Fruit fly (Drosophila melanogaster) whole organism, embryonic: ENCODE data around the gene Teh1.

Experiments
- BEAF-32 ChIP-seq: fragments of 200-800 bp; sonication (Bioruptor generic); optimal IDR thresholded peaks from 3 replicates; lab custom pipeline; 2017; ENCODE audit warnings: missing biosample characterization, missing genetic modification characterization, mild to moderate bottlenecking, moderate library complexity, missing genetic modification reagents
- CG10431 ChIP-seq: fragments of 200-800 bp; sonication (Bioruptor generic); optimal IDR thresholded peaks from 3 replicates; lab custom pipeline; 2018; ENCODE audit warnings: missing biosample characterization, mild to moderate bottlenecking, missing genetic modification characterization
- CG10565 ChIP-seq: fragments of 200-800 bp; sonication (Bioruptor generic); optimal IDR thresholded peaks from 3 replicates; lab custom pipeline; 2016; ENCODE audit warnings: missing biosample characterization, mild to moderate bottlenecking, missing genetic modification characterization
- CG12104 ChIP-seq: fragments of 200-800 bp; sonication (Bioruptor generic); optimal IDR thresholded peaks from 3 replicates; lab custom pipeline; 2016; ENCODE audit warnings: missing biosample characterization, missing genetic modification characterization
- CG13296 ChIP-seq: fragments of 200-800 bp; sonication (Bioruptor generic); optimal IDR thresholded peaks from 3 replicates; lab custom pipeline; 2018; ENCODE audit warnings: missing biosample characterization, mild to moderate bottlenecking, missing genetic modification characterization
- CG13424 ChIP-seq: fragments of 200-800 bp; sonication (Bioruptor generic); optimal IDR thresholded peaks from 2 replicates; lab custom pipeline; 2019; ENCODE audit warnings: missing biosample characterization, mild to moderate bottlenecking, missing genetic modification characterization, moderate library complexity
- CG16779 ChIP-seq: fragments of 200-800 bp; sonication (Bioruptor generic); IDR thresholded peaks from 2 replicates; pipeline ENCODE4 v1.3.6; 2022; ENCODE audit warnings: missing biosample characterization, missing genetic modification characterization
- CG17359 ChIP-seq: fragments of 200-800 bp; sonication (Bioruptor generic); optimal IDR thresholded peaks from 3 replicates; lab custom pipeline; 2018; ENCODE audit warnings: missing biosample characterization, mild to moderate bottlenecking, missing genetic modification characterization, moderate library complexity
- CG2116 ChIP-seq: fragments of 200-800 bp; sonication (Bioruptor generic); optimal IDR thresholded peaks from 3 replicates; lab custom pipeline; 2018; ENCODE audit warnings: missing biosample characterization, mild to moderate bottlenecking, missing genetic modification characterization
- CG2202 ChIP-seq: fragments of 200-800 bp; sonication (Bioruptor generic); optimal IDR thresholded peaks from 2 replicates; lab custom pipeline; 2018; ENCODE audit warnings: missing biosample characterization, mild to moderate bottlenecking, missing genetic modification characterization
- CG33213 ChIP-seq: fragments of 200-800 bp; sonication (Bioruptor generic); optimal IDR thresholded peaks from 3 replicates; lab custom pipeline; 2016; ENCODE audit warnings: missing biosample characterization, missing genetic modification characterization
- CG3726 ChIP-seq: fragments of 200-800 bp; sonication (Bioruptor generic); IDR thresholded peaks from 3 replicates; pipeline ENCODE4, ENCODE4 v1.3.6; 2022; ENCODE audit warnings: missing biosample characterization, missing genetic modification characterization
- CG3838 ChIP-seq: fragments of 200-800 bp; sonication (Bioruptor generic); optimal IDR thresholded peaks from 3 replicates; lab custom pipeline; 2016; ENCODE audit warnings: missing biosample characterization, missing genetic modification characterization
- CG4404 ChIP-seq: fragments of 200-800 bp; sonication (Bioruptor generic); IDR thresholded peaks from 2 replicates; pipeline ENCODE4 v1.3.6; 2022; ENCODE audit warnings: missing biosample characterization, missing genetic modification characterization
- CG4707 ChIP-seq: fragments of 200-800 bp; sonication (Bioruptor generic); optimal IDR thresholded peaks from 2 replicates; lab custom pipeline; 2018; ENCODE audit warnings: missing biosample characterization, mild to moderate bottlenecking, missing genetic modification characterization, moderate library complexity
- CG4730 ChIP-seq: fragments of 200-800 bp; sonication (Bioruptor generic); IDR thresholded peaks from 2 replicates; pipeline ENCODE4 v1.3.6; 2022; ENCODE audit warnings: missing biosample characterization, missing genetic modification characterization
- CG7963 ChIP-seq: fragments of 200-800 bp; sonication (Bioruptor generic); IDR thresholded peaks from 3 replicates; pipeline ENCODE4 v1.3.6; 2022; ENCODE audit warnings: missing biosample characterization, missing genetic modification characterization; ENCODE audit not compliant: partially characterized antibody
- CG8478 ChIP-seq: fragments of >200 bp; optimal IDR thresholded peaks from 2 replicates; lab custom pipeline; 2018
- CG9215 ChIP-seq: fragments of 200-800 bp; sonication (Bioruptor generic); IDR thresholded peaks from 2 replicates; pipeline ENCODE4 v1.3.6; 2022; ENCODE audit warnings: missing biosample characterization, missing genetic modification characterization
- CG9727 ChIP-seq: fragments of 200-800 bp; sonication (Bioruptor generic); optimal IDR thresholded peaks from 3 replicates; lab custom pipeline; 2017; ENCODE audit warnings: missing biosample characterization, mild to moderate bottlenecking, missing genetic modification characterization
- CG9876 ChIP-seq: fragments of 200-800 bp; sonication (Bioruptor generic); optimal IDR thresholded peaks from 2 replicates; lab custom pipeline; 2016; ENCODE audit warnings: missing biosample characterization, missing genetic modification characterization
- CG9932 ChIP-seq: fragments of 200-800 bp; sonication (Bioruptor generic); IDR thresholded peaks from 2 replicates; pipeline ENCODE4 v1.3.6; 2022; ENCODE audit warnings: missing biosample characterization, missing genetic modification characterization
- CrebB ChIP-seq: fragments of 200-800 bp; sonication (Bioruptor generic); optimal IDR thresholded peaks from 3 replicates; lab custom pipeline; 2018; ENCODE audit warnings: missing biosample characterization, mild to moderate bottlenecking, missing genetic modification characterization
- ERR ChIP-seq: fragments of 200-800 bp; sonication (Bioruptor generic); optimal IDR thresholded peaks from 2 replicates; lab custom pipeline; 2016; ENCODE audit warnings: missing biosample characterization, missing genetic modification characterization
- GATAe ChIP-seq: fragments of 200-800 bp; sonication (Bioruptor generic); conservative IDR thresholded peaks from 2 replicates; pipeline ENCODE4 v1.3.6; 2022; ENCODE audit warnings: missing biosample characterization, missing genetic modification characterization
- HLHmδ ChIP-seq: fragments of 200-800 bp; sonication (Bioruptor generic); optimal IDR thresholded peaks from 2 replicates; lab custom pipeline; 2018; ENCODE audit warnings: missing biosample characterization, mild to moderate bottlenecking, missing genetic modification characterization, moderate library complexity
- Hsf ChIP-seq: fragments of 200-800 bp; sonication (Bioruptor generic); optimal IDR thresholded peaks from 3 replicates; lab custom pipeline; 2016; ENCODE audit warnings: missing biosample characterization, missing genetic modification characterization
- Med ChIP-seq: fragments of 200-800 bp; sonication (Bioruptor generic); peaks from one replicate; lab custom pipeline; 2016; ENCODE audit warnings: missing biosample characterization, missing genetic modification characterization, mild to moderate bottlenecking, inconsistent platforms, moderate library complexity
- Mes4 ChIP-seq: fragments of 200-800 bp; sonication (Bioruptor generic); optimal IDR thresholded peaks from 2 replicates; lab custom pipeline; 2016; ENCODE audit warnings: missing biosample characterization, missing genetic modification characterization
- Mrtf ChIP-seq: fragments of 200-800 bp; sonication (Bioruptor generic); IDR thresholded peaks from 3 replicates; pipeline ENCODE4 v1.3.6; 2022; ENCODE audit warnings: missing biosample characterization, missing genetic modification characterization
- NFAT ChIP-seq: fragments of 200-800 bp; sonication (Bioruptor generic); IDR thresholded peaks from 2 replicates; pipeline ENCODE4 v1.3.6; 2022; ENCODE audit warnings: missing biosample characterization, missing genetic modification characterization
- Neu2 ChIP-seq: fragments of 200-800 bp; sonication (Bioruptor generic); optimal IDR thresholded peaks from 3 replicates; lab custom pipeline; 2016; ENCODE audit warnings: missing biosample characterization, missing genetic modification characterization, borderline replicate concordance
- Spps ChIP-seq: fragments of 200-800 bp; sonication (Bioruptor generic); optimal IDR thresholded peaks from 2 replicates; lab custom pipeline; 2018; ENCODE audit warnings: missing biosample characterization, mild to moderate bottlenecking, missing genetic modification characterization
- ci ChIP-seq: fragments of 200-800 bp; sonication (Bioruptor generic); IDR thresholded peaks from 3 replicates; pipeline ENCODE4 v1.3.6; 2022; ENCODE audit warnings: missing biosample characterization, missing genetic modification characterization
- crol ChIP-seq: fragments of 200-800 bp; sonication (Bioruptor generic); IDR thresholded peaks from 2 replicates; pipeline ENCODE4 v1.3.6; 2022; ENCODE audit warnings: missing biosample characterization, missing genetic modification characterization
- danr ChIP-seq: fragments of 200-800 bp; sonication (Bioruptor generic); IDR thresholded peaks from 2 replicates; pipeline ENCODE4 v1.3.6; 2022; ENCODE audit warnings: missing biosample characterization, missing genetic modification characterization
- gem ChIP-seq: fragments of 200-800 bp; sonication (Bioruptor generic); optimal IDR thresholded peaks from 2 replicates; lab custom pipeline; 2019; ENCODE audit warnings: missing biosample characterization, mild to moderate bottlenecking, missing genetic modification characterization, moderate library complexity
- kah ChIP-seq: fragments of 200-800 bp; sonication (Bioruptor generic); optimal IDR thresholded peaks from 2 replicates; lab custom pipeline; 2018; ENCODE audit warnings: missing biosample characterization, mild to moderate bottlenecking, missing genetic modification characterization
- ken ChIP-seq: fragments of 200-800 bp; sonication (Bioruptor generic); IDR thresholded peaks from 3 replicates; pipeline ENCODE4 v1.3.6; 2022; ENCODE audit warnings: missing biosample characterization, missing genetic modification characterization
- lab ChIP-seq: fragments of 200-800 bp; sonication (Bioruptor generic); optimal IDR thresholded peaks from 3 replicates; lab custom pipeline; 2017; ENCODE audit warnings: missing biosample characterization, missing genetic modification characterization, mild to moderate bottlenecking, moderate library complexity, missing genetic modification reagents
- nerfin-1 ChIP-seq: fragments of 200-800 bp; sonication (Bioruptor generic); optimal IDR thresholded peaks from 3 replicates; lab custom pipeline; 2019; ENCODE audit warnings: missing biosample characterization, mild to moderate bottlenecking, missing genetic modification characterization, moderate library complexity
- onecut ChIP-seq: fragments of 200-800 bp; sonication (Bioruptor generic); IDR thresholded peaks from 2 replicates; pipeline ENCODE4 v1.3.6; 2022; ENCODE audit warnings: missing biosample characterization, missing genetic modification characterization
- org-1 ChIP-seq: fragments of 200-800 bp; sonication (Bioruptor generic); optimal IDR thresholded peaks from 2 replicates; lab custom pipeline; 2017; ENCODE audit warnings: missing biosample characterization, missing genetic modification characterization
- peb ChIP-seq: fragments of 200-800 bp; sonication (Bioruptor generic); IDR thresholded peaks from 2 replicates; pipeline ENCODE4 v1.3.6; 2022; ENCODE audit warnings: missing biosample characterization, missing genetic modification characterization
- rib ChIP-seq: fragments of 200-800 bp; sonication (Bioruptor generic); IDR thresholded peaks from 2 replicates; pipeline ENCODE4 v1.3.6; 2022; ENCODE audit warnings: missing biosample characterization, missing genetic modification characterization
- ro ChIP-seq: fragments of 200-800 bp; sonication (Bioruptor generic); IDR thresholded peaks from 2 replicates; pipeline ENCODE4 v1.3.6; 2022; ENCODE audit warnings: missing biosample characterization, missing genetic modification characterization
- sna ChIP-seq: fragments of 200-800 bp; sonication (Bioruptor generic); IDR thresholded peaks from 2 replicates; pipeline ENCODE4 v1.3.6; 2022; ENCODE audit warnings: missing biosample characterization, missing genetic modification characterization; ENCODE audit not compliant: partially characterized antibody
- trh ChIP-seq: fragments of 200-800 bp; sonication (Bioruptor generic); optimal IDR thresholded peaks from 2 replicates; lab custom pipeline; 2016; ENCODE audit warnings: missing biosample characterization, missing genetic modification characterization
- zen2 ChIP-seq: fragments of 200-800 bp; sonication (Bioruptor generic); IDR thresholded peaks from 3 replicates; pipeline ENCODE4 v1.3.6; 2022; ENCODE audit warnings: missing biosample characterization, missing genetic modification characterization; ENCODE audit not compliant: partially characterized antibody
- zf30C ChIP-seq: fragments of 200-800 bp; sonication (Bioruptor generic); optimal IDR thresholded peaks from 3 replicates; lab custom pipeline; 2018; ENCODE audit warnings: missing biosample characterization, mild to moderate bottlenecking, missing genetic modification characterization

The Teh1 gene

dm6 chr3R:9877153-9878025 lies 9.5 kb upstream of the Teh1 start (continued):
- no peak for TF ChIP-seq ro (GFP tag; lab: Robert Waterston, UW)
- TF ChIP-seq BEAF-32 (GFP tag; lab: Kevin White, UChicago), result no peak
- no peak for TF ChIP-seq onecut (GFP tag; lab: Robert Waterston, UW)
- TF ChIP-seq CG4730 (GFP tag; lab: Robert Waterston, UW), result no peak
- TF ChIP-seq crol (GFP tag; lab: Robert Waterston, UW), result no peak
- no peak for TF ChIP-seq sna (GFP tag; lab: Robert Waterston, UW)
- no peak for TF ChIP-seq CG7963 (GFP tag; lab: Robert Waterston, UW)
- TF ChIP-seq NFAT (GFP tag; lab: Robert Waterston, UW), result no peak
- TF ChIP-seq HLHmδ, result no peak
- no peak for TF ChIP-seq lab (GFP tag; lab: Kevin White, UChicago)
- TF ChIP-seq CG2116 (GFP tag; lab: Kevin White, UChicago), result no peak
- peak; percentile 12 for TF ChIP-seq CG9727 (GFP tag; lab: Kevin White, UChicago)
- no peak for TF ChIP-seq ci (GFP tag; lab: Robert Waterston, UW)
- no peak for TF ChIP-seq Neu2 (GFP tag; lab: Kevin White, UChicago)
- no peak for TF ChIP-seq Mes4 (GFP tag; lab: Kevin White, UChicago)
- no peak for TF ChIP-seq CG17359 (tag; lab: Kevin White, UChicago)
- TF ChIP-seq org-1 (GFP tag; lab: Kevin White, UChicago), result no peak
- no peak for TF ChIP-seq ken (GFP tag; lab: Robert Waterston, UW)
- TF ChIP-seq rib (GFP tag; lab: Robert Waterston, UW), result peak; percentile 57; the same call in 1 of the 2 replicates
- TF ChIP-seq CG8478 (lab: Kevin White, UChicago), result peak; percentile 58
- TF ChIP-seq Hsf (GFP tag; lab: Kevin White, UChicago), result no peak
- no peak for TF ChIP-seq danr

- TF ChIP-seq CG9932 (GFP tag; lab: Robert Waterston, UW) (0 out of 2 replicates have a peak, but pooled peaks have one; percentile 15), ci (GFP tag; lab: Robert Waterston, UW) (peak; percentile 37; the same call in 1 of the 3 replicates), CG9215 (GFP tag; lab: Robert Waterston, UW) (no peak), CG4404 (GFP tag; lab: Robert Waterston, UW) (no peak), CG2202 (tag; lab: Kevin White, UChicago) (no peak), CG10565 (no peak), CG9876 (GFP tag; lab: Kevin White, UChicago) (no peak), CG12104 (no peak), Mrtf (GFP tag; lab: Robert Waterston, UW) (no peak), CG13424 (tag; lab: Kevin White, UChicago) (no peak), GATAe (no peak), ERR (GFP tag; lab: Kevin White, UChicago) (no peak), zen2 (GFP tag; lab: Robert Waterston, UW) (no peak), Med (peak; percentile 81), CrebB (tag; lab: Kevin White, UChicago) (no peak), CG16779 (no peak), Spps (no peak), CG13296 (GFP tag; lab: Kevin White, UChicago) (no peak), CG10431 (GFP tag; lab: Kevin White, UChicago) (no peak), CG3726 (GFP tag; lab: Robert Waterston, UW) (no peak), peb (no peak), zf30C (GFP tag; lab: Kevin White, UChicago) (no peak), trh (no peak), kah (GFP tag; lab: Kevin White, UChicago) (no peak), CG4707 (GFP tag; lab: Kevin White, UChicago) (no peak), CG3838 (no peak), CG33213 (no peak), nerfin-1 (tag; lab: Kevin White, UChicago) (no peak), gem (tag; lab: Kevin White, UChicago) (no peak)
Measured at dm6 chr3R:9875644-9876043, 7.7 kb upstream of the Teh1 start.
